Fruit fly (Drosophila melanogaster) Kc167 (cell line): Measurements from ENCODE around the gene alphaKap4.

ENCODE experiments used
- Myc ChIP-seq: fragments of >200 bp; optimal IDR thresholded peaks from 2 replicates; lab custom pipeline; 2017; ENCODE audit warnings: missing external identifiers
- Sin3A ChIP-seq: fragments of >200 bp; optimal IDR thresholded peaks from 2 replicates; lab custom pipeline; 2018; ENCODE audit warnings: missing external identifiers
- psq ChIP-seq: fragments of >200 bp; optimal IDR thresholded peaks from 2 replicates; lab custom pipeline; 2017; ENCODE audit warnings: missing external identifiers

DNA sequence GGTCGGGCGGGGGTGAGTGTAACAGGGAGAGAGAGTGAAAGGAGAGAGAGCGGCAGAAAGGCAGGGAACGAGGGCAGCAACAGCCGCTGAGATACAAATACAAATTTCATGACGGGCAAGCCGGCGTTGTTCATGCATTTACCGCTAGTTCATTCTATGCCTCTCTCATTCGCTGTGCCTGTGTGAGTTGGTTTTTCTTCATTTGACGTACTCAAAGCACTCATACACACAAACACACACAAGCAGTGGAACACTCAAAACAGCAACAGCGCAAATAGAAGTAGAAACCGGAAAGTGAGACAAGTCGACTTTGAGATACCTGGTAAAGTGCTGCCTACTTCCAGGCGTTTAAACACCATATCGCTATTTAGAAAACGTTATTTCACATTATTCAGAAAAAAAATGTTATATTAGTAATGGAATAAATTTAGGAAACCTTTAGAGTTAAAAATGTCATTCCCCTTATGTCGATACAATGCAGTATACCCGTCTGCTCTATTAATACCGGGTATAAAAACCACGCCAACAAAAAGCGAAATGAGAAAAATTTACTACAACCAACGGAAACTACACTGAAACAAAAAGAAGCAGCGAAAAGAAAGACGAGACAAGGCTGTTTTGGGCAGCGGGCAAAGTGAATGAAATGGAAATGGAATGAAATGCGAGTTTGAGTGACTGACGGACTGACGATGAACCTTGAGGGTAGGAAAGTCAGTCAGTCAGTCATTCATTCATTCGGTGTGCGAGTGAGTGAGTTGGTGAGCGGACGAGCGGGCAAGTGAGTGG lies 34.5 kb downstream of the alphaKap4 start:
- TF ChIP-seq Sin3A (no peak), Myc (lab: Kevin White, UChicago) (no peak), psq (lab: Kevin White, UChicago) (no peak)
